Fruit fly (Drosophila melanogaster): ENCODE measurements around the gene RtGEF.
A peak's percentile ranks its signal among the peaks of the same experiment; 100 is the strongest.

Gene RtGEF

DNA sequence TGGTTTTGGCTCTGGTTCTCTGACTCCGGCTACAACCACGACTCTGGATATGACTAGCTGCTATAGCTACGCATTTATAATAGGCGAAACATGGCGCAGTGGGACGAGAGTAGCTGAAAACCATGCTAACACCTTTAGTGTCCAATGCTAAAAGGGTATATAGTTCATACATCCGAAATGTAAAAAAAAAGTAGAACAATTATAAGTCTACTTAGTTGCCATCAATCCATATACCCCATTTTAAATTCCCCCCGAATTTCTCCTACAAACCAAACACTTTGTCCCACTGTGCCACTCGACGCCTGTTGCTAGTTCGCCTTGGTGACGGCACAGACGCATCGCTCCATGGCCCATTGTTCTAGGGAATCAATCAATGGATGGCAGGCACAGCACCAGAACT is 23.9 kb upstream of the RtGEF start (continued):
- no peak for TF ChIP-seq CG12744 (GFP tag; optimal IDR thresholded peaks at IDR 0.05)
- peak; percentile 68; the same call in 1 of the 2 replicates for TF ChIP-seq dan (GFP tag; IDR thresholded peaks at IDR 0.05)
- TF ChIP-seq CG4730 (GFP tag; IDR thresholded peaks at IDR 0.05) = peak; percentile 83
- no peak for TF ChIP-seq Bgb (GFP tag; IDR thresholded peaks at IDR 0.05; ENCODE audit: partially characterized antibody)
- peak; percentile 77 for TF ChIP-seq CG14710 (tag; optimal IDR thresholded peaks at IDR 0.05)
- TF ChIP-seq CG12769 (tag; optimal IDR thresholded peaks at IDR 0.05) = no peak
- TF ChIP-seq GATAe (GFP tag; conservative IDR thresholded peaks at IDR 0.05) = peak; percentile 43; the same call in 1 of the 2 replicates
- TF ChIP-seq CG8924 (tag; optimal IDR thresholded peaks at IDR 0.05) = peak; percentile 46
- TF ChIP-seq lbe (GFP tag; optimal IDR thresholded peaks at IDR 0.05) = no peak
- peak; percentile 45 for TF ChIP-seq CG6683 (GFP tag; optimal IDR thresholded peaks at IDR 0.05)
- no peak for TF ChIP-seq Dp (GFP tag; optimal IDR thresholded peaks at IDR 0.05)
- TF ChIP-seq YL-1 (GFP tag; optimal IDR thresholded peaks at IDR 0.05) = no peak
- TF ChIP-seq CG10654 (GFP tag; optimal IDR thresholded peaks at IDR 0.05) = peak; percentile 60
- TF ChIP-seq CG4617 (GFP tag; optimal IDR thresholded peaks at IDR 0.05; ENCODE audit: borderline replicate concordance) = no peak
- TF ChIP-seq Dek (tag; optimal IDR thresholded peaks at IDR 0.05) = peak; percentile 1
- TF ChIP-seq CG3838 (GFP tag; optimal IDR thresholded peaks at IDR 0.05) = no peak
- no peak for TF ChIP-seq Bdp1 (GFP tag; optimal IDR thresholded peaks at IDR 0.05)
- peak; percentile 44; the same call in 1 of the 3 replicates for TF ChIP-seq otp (GFP tag; IDR thresholded peaks at IDR 0.05)
- TF ChIP-seq Abd-B (GFP tag; optimal IDR thresholded peaks at IDR 0.05) = peak; percentile 64
- TF ChIP-seq CG8388 (GFP tag; optimal IDR thresholded peaks at IDR 0.05) = peak; percentile 63
- peak; percentile 86 for TF ChIP-seq CG32532 (GFP tag; IDR thresholded peaks at IDR 0.05)
- no peak for TF ChIP-seq CG1832 (GFP tag; optimal IDR thresholded peaks at IDR 0.05)
- 0 out of 2 replicates have a peak, but pooled peaks have one; percentile 48 for TF ChIP-seq sob (GFP tag; IDR thresholded peaks at IDR 0.05)
- TF ChIP-seq bbx (GFP tag; IDR thresholded peaks at IDR 0.05; ENCODE audit: partially characterized antibody) = no peak
- peak; percentile 89 for TF ChIP-seq Awh (GFP tag; IDR thresholded peaks at IDR 0.05)
- peak; percentile 40 for TF ChIP-seq slou (GFP tag; optimal IDR thresholded peaks at IDR 0.05)
- no peak for TF ChIP-seq sd (tag; optimal IDR thresholded peaks at IDR 0.05)
- TF ChIP-seq CG10431 (GFP tag; optimal IDR thresholded peaks at IDR 0.05) = no peak
- peak; percentile 82 for TF ChIP-seq CG9727 (GFP tag; optimal IDR thresholded peaks at IDR 0.05)
- TF ChIP-seq Optix (GFP tag; IDR thresholded peaks at IDR 0.05) = peak; percentile 69; the same call in 2 of the 3 replicates
- TF ChIP-seq Scr (GFP tag; IDR thresholded peaks at IDR 0.05; ENCODE audit: partially characterized antibody) = no peak; the same call in 1 of the 2 replicates
- peak; percentile 82 for TF ChIP-seq ase (GFP tag; IDR thresholded peaks at IDR 0.05)
- peak; percentile 63 for TF ChIP-seq org-1 (GFP tag; optimal IDR thresholded peaks at IDR 0.05)
- TF ChIP-seq wek (GFP tag; optimal IDR thresholded peaks at IDR 0.05) = no peak
- TF ChIP-seq CG3281 (GFP tag; optimal IDR thresholded peaks at IDR 0.05) = peak; percentile 68
- TF ChIP-seq Antp (GFP tag; optimal IDR thresholded peaks at IDR 0.05) = peak; percentile 69
- TF ChIP-seq CG13287 (GFP tag; IDR thresholded peaks at IDR 0.05; ENCODE audit: partially characterized antibody) = peak; percentile 12; the same call in 1 of the 2 replicates
- TF ChIP-seq Mes4 (GFP tag; optimal IDR thresholded peaks at IDR 0.05) = peak; percentile 39
- TF ChIP-seq CG12104 (GFP tag; optimal IDR thresholded peaks at IDR 0.05) = peak; percentile 35
- no peak for TF ChIP-seq rib (GFP tag; IDR thresholded peaks at IDR 0.05)
- TF ChIP-seq vnd (GFP tag; IDR thresholded peaks at IDR 0.05; ENCODE audit: partially characterized antibody) = 0 out of 3 replicates have a peak, but pooled peaks have one; percentile 37
- peak; percentile 57 for TF ChIP-seq Camta (GFP tag; optimal IDR thresholded peaks at IDR 0.05)
- TF ChIP-seq tio (GFP tag; optimal IDR thresholded peaks at IDR 0.05) = peak; percentile 10
- TF ChIP-seq Nf-YA (GFP tag; IDR thresholded peaks at IDR 0.05) = 0 out of 2 replicates have a peak, but pooled peaks have one; percentile 45
- peak; percentile 69 for TF ChIP-seq CG11696 (GFP tag; IDR thresholded peaks at IDR 0.05)
- TF ChIP-seq CG33557 (GFP tag; optimal IDR thresholded peaks at IDR 0.05) = no peak
- peak; percentile 38 for TF ChIP-seq nerfin-1 (tag; optimal IDR thresholded peaks at IDR 0.05)
- TF ChIP-seq CG8765 (GFP tag; IDR thresholded peaks at IDR 0.05) = peak; percentile 83
- TF ChIP-seq CG16863 (GFP tag; optimal IDR thresholded peaks at IDR 0.05) = peak; percentile 16
- TF ChIP-seq Usf (GFP tag; optimal IDR thresholded peaks at IDR 0.05) = peak; percentile 37
